Fruit fly (Drosophila melanogaster): ENCODE measurements around the gene CG44385.

Gene CG44385

dm6 chrX:11155808-11156589, 23.8 kb upstream of the CG44385 start (continued):
- TF ChIP-seq CG9139 (GFP tag; optimal IDR thresholded peaks at IDR 0.05), result peak; percentile 1
- peak; percentile 11 for TF ChIP-seq CG3919 (GFP tag; optimal IDR thresholded peaks at IDR 0.05)

- TF ChIP-seq eg (GFP tag; IDR thresholded peaks at IDR 0.05), result peak; percentile 14; the same call in 1 of the 3 replicates
- TF ChIP-seq fkh (GFP tag; optimal IDR thresholded peaks at IDR 0.05), result peak; percentile 63
- peak; percentile 22 for TF ChIP-seq net (GFP tag; optimal IDR thresholded peaks at IDR 0.05)
- TF ChIP-seq Eip78C (GFP tag), result peak; percentile 75
- TF ChIP-seq CG6163 (GFP tag; IDR thresholded peaks at IDR 0.05), result peak; percentile 71
- peak; percentile 38 for TF ChIP-seq dsx (GFP tag; optimal IDR thresholded peaks at IDR 0.05; ENCODE audit: poor library complexity, severe bottlenecking)
- TF ChIP-seq esn (GFP tag; optimal IDR thresholded peaks at IDR 0.05), result peak; percentile 9
- peak; percentile 29 for TF ChIP-seq CG10669 (GFP tag; optimal IDR thresholded peaks at IDR 0.05)
- TF ChIP-seq CG9139 (GFP tag; optimal IDR thresholded peaks at IDR 0.05), result peak; percentile 25
- TF ChIP-seq ss (GFP tag; optimal IDR thresholded peaks at IDR 0.05), result peak; percentile 40
- no peak for TF ChIP-seq Ets21C (GFP tag; optimal IDR thresholded peaks at IDR 0.05)
- TF ChIP-seq Sox14 (GFP tag; optimal IDR thresholded peaks at IDR 0.05), result peak; percentile 17
- TF ChIP-seq Sox15 (GFP tag; optimal IDR thresholded peaks at IDR 0.05), result no peak
- no peak; the same call in 1 of the 2 replicates for TF ChIP-seq CG15336 (GFP tag; IDR thresholded peaks at IDR 0.05)
- peak; percentile 24 for TF ChIP-seq CG34406 (GFP tag; optimal IDR thresholded peaks at IDR 0.05)
- TF ChIP-seq CG6808 (GFP tag; optimal IDR thresholded peaks at IDR 0.05), result peak; percentile 8
- no peak for TF ChIP-seq achi (GFP tag; optimal IDR thresholded peaks at IDR 0.05)
- no peak for TF ChIP-seq Eip93F (GFP tag; optimal IDR thresholded peaks at IDR 0.05)
These were observed 22.4 kb upstream of the CG44385 start for dm6 chrX:11154511-11155197.

DNA sequence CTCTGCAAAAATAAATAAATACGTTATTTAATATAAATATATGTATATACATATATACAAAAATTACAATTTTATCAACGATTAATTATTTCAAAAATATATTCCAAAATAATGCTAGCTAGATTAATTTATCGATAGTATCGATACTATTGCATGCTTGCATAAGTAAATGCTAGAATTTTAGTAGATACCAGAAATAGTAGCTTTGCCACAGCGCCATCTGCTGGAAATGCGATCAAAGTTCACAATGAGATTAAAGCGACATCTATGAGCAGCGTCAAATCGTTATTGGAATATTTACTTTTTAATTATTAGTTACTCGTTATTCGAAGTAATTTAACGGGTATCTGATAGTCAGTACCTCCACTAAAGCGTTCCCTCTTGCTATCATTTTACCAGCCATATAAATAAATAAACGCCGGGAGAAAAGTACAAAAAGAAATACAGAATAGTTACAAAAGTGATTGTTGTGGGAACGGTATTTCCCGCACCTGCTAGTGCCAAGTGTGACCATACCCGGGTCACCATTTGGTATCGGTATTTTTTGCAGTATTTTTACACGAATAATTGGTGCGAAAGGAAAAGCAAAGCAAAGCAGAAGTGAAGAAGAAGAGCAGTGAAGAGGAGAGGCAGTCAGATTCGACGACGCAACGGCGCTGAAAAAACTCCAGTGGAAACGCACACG, 21.8 kb upstream of the CG44385 start, which contains the start of the genes rtv and Dlic:
Gene rtv, minus strand, starts transcription at position 165 of the 685 bp plus-strand sequence.
Gene Dlic, plus strand, starts transcription at position 596 of the 685 bp plus-strand sequence.
- peak; percentile 8 for TF ChIP-seq Eip75B (GFP tag; optimal IDR thresholded peaks at IDR 0.05)
- no peak for TF ChIP-seq CG11902 (GFP tag; optimal IDR thresholded peaks at IDR 0.05)
- no peak for TF ChIP-seq Gug (GFP tag; IDR thresholded peaks at IDR 0.05)
- TF ChIP-seq Ets21C (GFP tag; optimal IDR thresholded peaks at IDR 0.05), result peak; percentile 19
- TF ChIP-seq Ets96B (tag; optimal IDR thresholded peaks at IDR 0.05), result no peak
- no peak for TF ChIP-seq net (GFP tag; optimal IDR thresholded peaks at IDR 0.05)
- TF ChIP-seq Hr39 (GFP tag; optimal IDR thresholded peaks at IDR 0.05), result peak; percentile 38
- TF ChIP-seq Eip78C (GFP tag), result peak; percentile 14
- TF ChIP-seq esn (GFP tag; optimal IDR thresholded peaks at IDR 0.05), result peak; percentile 35
- TF ChIP-seq fkh (GFP tag; optimal IDR thresholded peaks at IDR 0.05), result peak; percentile 83
- peak; percentile 78 for TF ChIP-seq svp (GFP tag)
- peak; percentile 41 for TF ChIP-seq CG31627 (GFP tag; optimal IDR thresholded peaks at IDR 0.05)
- peak; percentile 7 for TF ChIP-seq Hr4 (GFP tag; optimal IDR thresholded peaks at IDR 0.05)
- TF ChIP-seq CG6163 (GFP tag; IDR thresholded peaks at IDR 0.05), result peak; percentile 63; the same call in 2 of the 3 replicates
- peak; percentile 44 for TF ChIP-seq cyc (GFP tag; optimal IDR thresholded peaks at IDR 0.05)
- peak; percentile 8 for TF ChIP-seq Met (GFP tag; optimal IDR thresholded peaks at IDR 0.05)
- no peak for TF ChIP-seq CG11294 (GFP tag; IDR thresholded peaks at IDR 0.05)
- peak; percentile 0 for TF ChIP-seq acj6 (GFP tag; optimal IDR thresholded peaks at IDR 0.05)
- peak; percentile 4 for TF ChIP-seq pdm3 (GFP tag; optimal IDR thresholded peaks at IDR 0.05)
- TF ChIP-seq lz (GFP tag; optimal IDR thresholded peaks at IDR 0.05), result peak; percentile 44
